Fruit fly (Drosophila melanogaster): ENCODE measurements around the gene CG13875.

Gene CG13875

DNA sequence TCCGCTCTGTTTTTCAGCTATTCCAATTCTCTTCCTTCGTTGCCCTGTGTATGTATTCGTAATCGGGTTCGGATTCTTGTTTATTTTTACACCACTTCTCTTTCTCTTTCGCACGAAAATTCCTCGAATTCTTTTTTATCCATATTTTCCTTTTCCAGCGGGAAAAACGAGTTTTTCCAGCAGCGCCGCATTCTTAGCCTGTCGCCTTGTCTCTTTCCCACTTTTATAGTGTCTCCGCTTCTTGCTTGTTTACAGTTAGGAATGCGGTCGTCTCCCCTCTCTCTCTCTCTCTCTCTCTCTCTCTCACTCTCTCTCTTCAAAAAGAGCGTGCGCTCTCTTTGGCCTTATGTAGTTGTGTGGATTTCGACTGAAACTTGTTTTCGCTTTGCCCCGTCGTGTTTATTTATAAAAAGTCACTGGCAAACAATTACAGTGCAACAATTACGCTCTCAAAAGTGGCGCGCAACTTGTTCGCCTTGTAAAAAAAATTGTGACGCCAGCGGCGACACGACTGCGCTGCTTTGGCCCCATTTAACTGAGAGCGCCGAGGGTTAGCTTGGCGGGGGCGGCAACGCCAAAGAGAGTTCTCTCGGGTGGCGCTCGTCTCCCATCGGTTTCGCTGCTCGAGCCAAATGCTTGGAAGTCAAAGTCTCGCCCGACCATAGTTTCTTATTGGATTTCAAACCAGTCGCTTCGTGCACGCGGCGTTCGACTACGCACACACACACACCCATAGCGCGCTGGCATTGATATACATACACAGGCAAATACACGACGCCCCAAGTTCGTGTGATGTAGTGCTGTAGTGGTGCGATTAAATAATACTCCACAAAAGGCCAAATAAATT, 48.3 kb upstream of the CG13875 start (continued):
- TF ChIP-seq CG17385 (GFP tag; optimal IDR thresholded peaks at IDR 0.05) = peak; percentile 94
- TF ChIP-seq CG10321 (GFP tag; IDR thresholded peaks at IDR 0.05) = peak; percentile 86
- peak; percentile 28 for TF ChIP-seq Sry-β (GFP tag; optimal IDR thresholded peaks at IDR 0.05)
- 0 out of 2 replicates have a peak, but pooled peaks have one; percentile 6 for TF ChIP-seq CG16779 (GFP tag; IDR thresholded peaks at IDR 0.05)
- peak; percentile 70 for TF ChIP-seq CG12769 (tag; optimal IDR thresholded peaks at IDR 0.05)
- peak; percentile 23; the same call in 1 of the 2 replicates for TF ChIP-seq E2f2 (GFP tag; IDR thresholded peaks at IDR 0.05)
- no peak for TF ChIP-seq CG18476 (GFP tag; optimal IDR thresholded peaks at IDR 0.05)
- 0 out of 2 replicates have a peak, but pooled peaks have one; percentile 13 for TF ChIP-seq slbo (GFP tag; IDR thresholded peaks at IDR 0.05)
- TF ChIP-seq aop (GFP tag; IDR thresholded peaks at IDR 0.05) = no peak
- TF ChIP-seq CG8290 (GFP tag; optimal IDR thresholded peaks at IDR 0.05) = no peak
- TF ChIP-seq CG8290 (tag; optimal IDR thresholded peaks at IDR 0.05) = peak in 1 of 2 experiments; percentile 73
- no peak for TF ChIP-seq Hmx (GFP tag; optimal IDR thresholded peaks at IDR 0.05)
- TF ChIP-seq CG18011 (GFP tag; optimal IDR thresholded peaks at IDR 0.05) = peak; percentile 27
- no peak; the same call in 1 of the 2 replicates for TF ChIP-seq ranshi (GFP tag; IDR thresholded peaks at IDR 0.05)
- TF ChIP-seq CG17802 (tag; optimal IDR thresholded peaks at IDR 0.05) = no peak
- TF ChIP-seq onecut (GFP tag; IDR thresholded peaks at IDR 0.05) = peak; percentile 36
- TF ChIP-seq CG1832 (GFP tag; optimal IDR thresholded peaks at IDR 0.05) = peak; percentile 95
- 0 out of 3 replicates have a peak, but pooled peaks have one; percentile 6 for TF ChIP-seq gce (GFP tag; IDR thresholded peaks at IDR 0.05)
- peak; percentile 21 for TF ChIP-seq CrebB (tag; optimal IDR thresholded peaks at IDR 0.05)
- peak; percentile 3 for TF ChIP-seq CG9876 (GFP tag; optimal IDR thresholded peaks at IDR 0.05)
- peak; percentile 8; the same call in 1 of the 2 replicates for TF ChIP-seq CG31441 (GFP tag; IDR thresholded peaks at IDR 0.05)
- TF ChIP-seq CG12942 (GFP tag; optimal IDR thresholded peaks at IDR 0.05) = no peak
- TF ChIP-seq Dek (tag; optimal IDR thresholded peaks at IDR 0.05) = peak; percentile 22
- peak; percentile 43 for TF ChIP-seq Nf-YB (GFP tag; optimal IDR thresholded peaks at IDR 0.05)
- TF ChIP-seq chinmo (GFP tag; IDR thresholded peaks at IDR 0.05; ENCODE audit: partially characterized antibody) = peak; percentile 100
- peak; percentile 95 for TF ChIP-seq abd-A (tag; optimal IDR thresholded peaks at IDR 0.05)
- TF ChIP-seq CG3281 (GFP tag; optimal IDR thresholded peaks at IDR 0.05) = peak; percentile 66
- TF ChIP-seq Atf3 (GFP tag; optimal IDR thresholded peaks at IDR 0.05) = peak; percentile 12
- no peak for TF ChIP-seq ato (GFP tag; IDR thresholded peaks at IDR 0.05; ENCODE audit: partially characterized antibody)
- no peak for TF ChIP-seq jigr1 (GFP tag; IDR thresholded peaks at IDR 0.05)
- peak; percentile 33; the same call in 1 of the 3 replicates for TF ChIP-seq CG34422 (GFP tag; IDR thresholded peaks at IDR 0.05)
- TF ChIP-seq gt (GFP tag; IDR thresholded peaks at IDR 0.05) = no peak
- peak; percentile 20 for TF ChIP-seq CG15011 (GFP tag; optimal IDR thresholded peaks at IDR 0.05)
- peak; percentile 90 for TF ChIP-seq kah (GFP tag; optimal IDR thresholded peaks at IDR 0.05)
- TF ChIP-seq Hey (tag; optimal IDR thresholded peaks at IDR 0.05) = peak; percentile 55
- peak; percentile 47 for TF ChIP-seq ewg (GFP tag; optimal IDR thresholded peaks at IDR 0.05)
- TF ChIP-seq p53 (GFP tag; optimal IDR thresholded peaks at IDR 0.05) = peak; percentile 12
- TF ChIP-seq hkb (optimal IDR thresholded peaks at IDR 0.05) = no peak
- TF ChIP-seq hkb (GFP tag; IDR thresholded peaks at IDR 0.05) = peak; percentile 48; the same call in 1 of the 2 replicates
- no peak for TF ChIP-seq ro (GFP tag; IDR thresholded peaks at IDR 0.05)
- 0 out of 2 replicates have a peak, but pooled peaks have one; percentile 18 for TF ChIP-seq cas (GFP tag; IDR thresholded peaks at IDR 0.05)
- no peak for TF ChIP-seq CG42726 (GFP tag; IDR thresholded peaks at IDR 0.05; ENCODE audit: partially characterized antibody)
- TF ChIP-seq Fer1 (GFP tag; optimal IDR thresholded peaks at IDR 0.05) = peak; percentile 79
- TF ChIP-seq ase (GFP tag; IDR thresholded peaks at IDR 0.05) = no peak

All from whole organism, embryonic.